Fruit fly (Drosophila melanogaster) S2 (cell line): Measurements from ENCODE around the gene Esp.

Source experiments
- CG8478 ChIP-seq: fragments of >200 bp; optimal IDR thresholded peaks from 2 replicates; lab custom pipeline; 2018
- CTCF ChIP-seq, 2 experiments: fragments of >200 bp; optimal IDR thresholded peaks; 2 replicates each; lab custom pipeline; 2018

dm6 chr3R:24864719-24865400 lies 23.1 kb downstream of the Esp start, which contains the start of the genes Srg1 and Elal:
- TF ChIP-seq CG8478 (lab: Kevin White, UChicago) (no peak), CTCF (optimal IDR thresholded peaks at IDR 0.05; lab: Kevin White, UChicago) (no peak)
